Worm (Caenorhabditis elegans): ENCODE measurements around the gene idpc-5.
A peak's percentile ranks its signal among the peaks of the same experiment; 100 is the strongest.

DNA sequence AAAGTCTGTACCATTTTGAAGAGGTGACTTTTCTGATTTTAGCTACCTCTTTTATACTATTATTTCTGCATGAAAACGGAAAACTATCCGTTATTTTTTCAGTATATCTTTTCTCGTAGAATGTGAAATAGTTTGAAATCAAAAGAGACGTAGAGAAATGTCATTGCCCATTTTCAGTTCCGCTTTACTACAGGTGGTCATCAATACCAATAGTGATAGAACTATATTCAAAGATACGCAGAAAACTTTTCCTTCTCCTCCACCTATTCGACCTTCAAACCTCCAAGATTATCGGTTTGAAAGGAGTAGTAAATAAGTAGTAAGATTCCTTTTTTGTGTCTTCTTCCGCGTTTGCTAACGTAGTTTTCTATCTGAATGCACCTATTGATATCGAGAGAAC lies 10.6 kb upstream of the idpc-5 start, which contains the start of gene col-147:
- TF ChIP-seq nhr-237 (tag; optimal IDR thresholded peaks at IDR 0.05): no peak
- peak; percentile 30 for TF ChIP-seq nhr-19 (GFP tag; conservative IDR thresholded peaks at IDR 0.05)
- TF ChIP-seq zag-1 (tag; optimal IDR thresholded peaks at IDR 0.05): no peak
